Fruit fly (Drosophila melanogaster) whole organism, embryonic: ENCODE results near the gene Polr3G.

Experiments
- CG10267 ChIP-seq: fragments of 200-800 bp; sonication (Bioruptor generic); optimal IDR thresholded peaks from 2 replicates; lab custom pipeline; 2018; ENCODE audit warnings: missing biosample characterization, mild to moderate bottlenecking, missing genetic modification characterization, moderate library complexity
- CG12071 ChIP-seq: fragments of 200-800 bp; sonication (Bioruptor generic); optimal IDR thresholded peaks from 3 replicates; lab custom pipeline; 2018; ENCODE audit warnings: missing biosample characterization, mild to moderate bottlenecking, missing genetic modification characterization
- CG12391 ChIP-seq: fragments of 200-800 bp; sonication (Bioruptor generic); optimal IDR thresholded peaks from 3 replicates; lab custom pipeline; 2018; ENCODE audit warnings: missing biosample characterization, mild to moderate bottlenecking, missing genetic modification characterization, moderate library complexity
- CG13775 ChIP-seq: fragments of 200-800 bp; sonication (Bioruptor generic); optimal IDR thresholded peaks from 3 replicates; lab custom pipeline; 2017; ENCODE audit warnings: missing biosample characterization, mild to moderate bottlenecking, missing genetic modification characterization
- CG15601 ChIP-seq: fragments of 200-800 bp; sonication (Bioruptor generic); optimal IDR thresholded peaks from 3 replicates; lab custom pipeline; 2019; ENCODE audit warnings: missing biosample characterization, mild to moderate bottlenecking, missing genetic modification characterization, moderate library complexity
- CG15696 ChIP-seq: fragments of 200-800 bp; sonication (Bioruptor generic); optimal IDR thresholded peaks from 2 replicates; lab custom pipeline; 2019; ENCODE audit warnings: missing biosample characterization, mild to moderate bottlenecking, missing genetic modification characterization, moderate library complexity
- CG16815 ChIP-seq: fragments of 200-800 bp; sonication (Bioruptor generic); optimal IDR thresholded peaks from 3 replicates; lab custom pipeline; 2017; ENCODE audit warnings: missing biosample characterization, mild to moderate bottlenecking, missing genetic modification characterization
- CG2116 ChIP-seq: fragments of 200-800 bp; sonication (Bioruptor generic); optimal IDR thresholded peaks from 3 replicates; lab custom pipeline; 2018; ENCODE audit warnings: missing biosample characterization, mild to moderate bottlenecking, missing genetic modification characterization
- CG4424 ChIP-seq: fragments of 200-800 bp; sonication (Bioruptor generic); optimal IDR thresholded peaks from 3 replicates; lab custom pipeline; 2016; ENCODE audit warnings: missing biosample characterization, missing genetic modification characterization
- CG4617 ChIP-seq: fragments of 200-800 bp; sonication (Bioruptor generic); optimal IDR thresholded peaks from 3 replicates; lab custom pipeline; 2016; ENCODE audit warnings: missing biosample characterization, missing genetic modification characterization, borderline replicate concordance
- CG7786 ChIP-seq: fragments of 200-800 bp; sonication (Bioruptor generic); optimal IDR thresholded peaks from 2 replicates; lab custom pipeline; 2016; ENCODE audit warnings: missing biosample characterization, missing genetic modification characterization
- CG7963 ChIP-seq: fragments of 200-800 bp; sonication (Bioruptor generic); IDR thresholded peaks from 3 replicates; pipeline ENCODE4 v1.3.6; 2022; ENCODE audit warnings: missing biosample characterization, missing genetic modification characterization; ENCODE audit not compliant: partially characterized antibody
- CG8478 ChIP-seq: fragments of >200 bp; optimal IDR thresholded peaks from 2 replicates; lab custom pipeline; 2018
- CG8924 ChIP-seq: fragments of 200-800 bp; optimal IDR thresholded peaks from 3 replicates; lab custom pipeline; 2019; ENCODE audit warnings: missing biosample characterization, mild to moderate bottlenecking, missing genetic modification characterization, moderate library complexity
- D19B ChIP-seq: fragments of 200-800 bp; sonication (Bioruptor generic); optimal IDR thresholded peaks from 2 replicates; lab custom pipeline; 2017; ENCODE audit warnings: missing biosample characterization, mild to moderate bottlenecking, missing genetic modification characterization
- Doc2 ChIP-seq: fragments of 200-800 bp; sonication (Bioruptor generic); IDR thresholded peaks from 2 replicates; pipeline ENCODE4 v1.3.6; 2022; ENCODE audit warnings: missing biosample characterization, missing genetic modification characterization
- Dp ChIP-seq: fragments of 200-800 bp; sonication (Bioruptor generic); optimal IDR thresholded peaks from 2 replicates; lab custom pipeline; 2018; ENCODE audit warnings: missing biosample characterization, mild to moderate bottlenecking, missing genetic modification characterization, moderate library complexity
- Ets65A ChIP-seq: fragments of 200-800 bp; sonication (Bioruptor generic); peaks from one replicate; lab custom pipeline; 2016; ENCODE audit warnings: missing biosample characterization, missing genetic modification characterization
- Gsc ChIP-seq: fragments of 200-800 bp; sonication (Bioruptor generic); IDR thresholded peaks from 2 replicates; pipeline ENCODE4 v1.3.6; 2022; ENCODE audit warnings: missing biosample characterization, missing genetic modification characterization
- Lhr ChIP-seq: fragments of 200-800 bp; sonication (Bioruptor generic); optimal IDR thresholded peaks from 3 replicates; lab custom pipeline; 2017; ENCODE audit warnings: mild to moderate bottlenecking, missing biosample characterization, missing genetic modification reagents, missing genetic modification characterization
- Myb ChIP-seq: fragments of 200-800 bp; sonication (Bioruptor generic); optimal IDR thresholded peaks from 2 replicates; lab custom pipeline; 2016; ENCODE audit warnings: missing biosample characterization, missing genetic modification characterization
- Nf-YA ChIP-seq: fragments of 200-800 bp; sonication (Bioruptor generic); IDR thresholded peaks from 2 replicates; pipeline ENCODE4 v1.3.6; 2022; ENCODE audit warnings: missing biosample characterization, missing genetic modification characterization
- Rfx ChIP-seq: fragments of 200-800 bp; sonication (Bioruptor generic); IDR thresholded peaks from 2 replicates; pipeline ENCODE4 v1.3.6; 2022; ENCODE audit warnings: missing biosample characterization, missing genetic modification characterization
- Sin3A ChIP-seq: fragments of >200 bp; optimal IDR thresholded peaks from 2 replicates; lab custom pipeline; 2018
- bigmax ChIP-seq: fragments of 200-800 bp; sonication (Bioruptor generic); optimal IDR thresholded peaks from 2 replicates; lab custom pipeline; 2018; ENCODE audit warnings: missing biosample characterization, mild to moderate bottlenecking, missing genetic modification characterization
- chn ChIP-seq: fragments of 200-800 bp; sonication (Bioruptor generic); optimal IDR thresholded peaks from 2 replicates; lab custom pipeline; 2016; ENCODE audit warnings: missing biosample characterization, missing genetic modification characterization
- cwo ChIP-seq: fragments of 200-800 bp; sonication (Bioruptor generic); optimal IDR thresholded peaks from 3 replicates; lab custom pipeline; 2017; ENCODE audit warnings: missing biosample characterization, missing genetic modification characterization, mild to moderate bottlenecking, moderate library complexity, missing genetic modification reagents
- gro ChIP-seq: fragments of 200-800 bp; sonication (Bioruptor generic); optimal IDR thresholded peaks from 2 replicates; lab custom pipeline; 2016; ENCODE audit warnings: missing biosample characterization, missing genetic modification characterization
- hkb ChIP-seq, 2 experiments: fragments of 200-800 bp in 1 of 2; fragments of >200 bp in 1 of 2; sonication (Bioruptor generic) in 1 of 2; IDR thresholded peaks in 1 of 2; optimal IDR thresholded peaks in 1 of 2; 2 replicates each; pipeline versions ENCODE4 v1.3.6 to Lab custom; 2017 to 2022; ENCODE audit warnings: missing biosample characterization in 1 of 2, missing genetic modification characterization in 1 of 2
- insv ChIP-seq, 2 experiments: fragments of 200-800 bp; sonication (Bioruptor generic); optimal IDR thresholded peaks; 3 replicates each; lab custom pipeline; 2016 to 2018; ENCODE audit warnings: missing biosample characterization in 2 of 2, missing genetic modification characterization in 2 of 2
- knrl ChIP-seq: fragments of 200-800 bp; sonication (Bioruptor generic); IDR thresholded peaks from 3 replicates; pipeline ENCODE4 v1.3.6; 2022; ENCODE audit warnings: missing biosample characterization, missing genetic modification characterization; ENCODE audit not compliant: partially characterized antibody
- otp ChIP-seq: fragments of 200-800 bp; sonication (Bioruptor generic); IDR thresholded peaks from 3 replicates; pipeline ENCODE4, ENCODE4 v1.3.6; 2022; ENCODE audit warnings: missing biosample characterization, missing genetic modification characterization
- p53 ChIP-seq: fragments of 200-800 bp; sonication (Bioruptor generic); optimal IDR thresholded peaks from 2 replicates; lab custom pipeline; 2016; ENCODE audit warnings: missing biosample characterization, missing genetic modification characterization
- stwl ChIP-seq: fragments of 200-800 bp; sonication (Bioruptor generic); optimal IDR thresholded peaks from 3 replicates; lab custom pipeline; 2018; ENCODE audit warnings: missing biosample characterization, mild to moderate bottlenecking, missing genetic modification characterization, moderate library complexity
- sug ChIP-seq: fragments of 200-800 bp; optimal IDR thresholded peaks from 2 replicates; lab custom pipeline; 2019; ENCODE audit warnings: missing biosample characterization, mild to moderate bottlenecking, missing genetic modification characterization, moderate library complexity
- tll ChIP-seq, 2 experiments: fragments of 200-800 bp in 1 of 2; fragments of >200 bp in 1 of 2; sonication (Bioruptor generic) in 1 of 2; optimal IDR thresholded peaks; 2 replicates each; lab custom pipeline; 2017 to 2019; ENCODE audit warnings: missing biosample characterization in 2 of 2, missing genetic modification characterization in 2 of 2, mild to moderate bottlenecking in 1 of 2, moderate library complexity in 1 of 2
- tx ChIP-seq: fragments of 200-800 bp; sonication (Bioruptor generic); optimal IDR thresholded peaks from 2 replicates; lab custom pipeline; 2016; ENCODE audit warnings: missing biosample characterization, missing genetic modification characterization
- vnd ChIP-seq: fragments of 200-800 bp; sonication (Bioruptor generic); IDR thresholded peaks from 3 replicates; pipeline ENCODE4 v1.3.6; 2022; ENCODE audit warnings: missing biosample characterization, missing genetic modification characterization; ENCODE audit not compliant: partially characterized antibody
- zen ChIP-seq: fragments of 200-800 bp; sonication (Bioruptor generic); optimal IDR thresholded peaks from 3 replicates; lab custom pipeline; 2018; ENCODE audit warnings: missing biosample characterization, mild to moderate bottlenecking, missing genetic modification characterization, moderate library complexity

Gene Polr3G

DNA sequence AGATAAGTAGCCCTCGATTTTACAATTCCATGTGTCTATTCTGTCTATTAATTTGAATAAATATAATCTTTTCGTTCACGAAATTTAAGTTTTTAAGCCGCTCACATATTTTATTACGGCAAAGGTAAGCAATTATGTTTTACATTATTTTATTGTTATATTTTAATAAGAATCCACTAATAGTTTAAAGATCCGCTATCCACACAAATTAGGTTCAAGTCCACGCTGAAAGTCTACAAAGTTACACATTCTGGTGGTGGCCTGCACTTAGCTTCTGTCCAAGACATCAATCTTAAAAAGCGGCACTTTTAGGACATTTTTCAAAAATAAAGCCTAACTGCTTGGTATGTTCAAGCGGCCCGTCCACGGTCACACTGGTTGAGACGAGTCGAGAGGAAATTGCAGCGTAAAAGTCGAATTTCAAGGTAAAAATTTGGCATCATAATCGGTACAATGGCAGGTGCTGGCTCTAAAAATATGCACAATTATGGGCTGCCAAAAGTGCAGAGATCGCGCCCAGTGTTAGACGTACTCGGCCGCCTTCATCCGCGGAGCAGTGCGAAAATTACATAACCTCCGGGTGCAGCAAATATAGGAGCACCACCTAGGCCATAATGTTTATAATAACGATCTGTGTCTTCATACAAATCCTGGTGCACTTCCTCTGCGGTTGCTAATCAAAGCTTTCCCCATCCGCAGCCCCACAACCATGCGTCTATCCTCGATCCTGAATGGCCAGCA is 48.0 kb upstream of the Polr3G start, which contains the start of the genes UQCR-Q and CG46525 (continued):
- no peak for TF ChIP-seq D19B (GFP tag; lab: Kevin White, UChicago)
- TF ChIP-seq vnd (GFP tag; lab: Robert Waterston, UW): no peak
- TF ChIP-seq Nf-YA (GFP tag; lab: Robert Waterston, UW): no peak
- TF ChIP-seq tll (GFP tag; optimal IDR thresholded peaks at IDR 0.05; lab: Kevin White, UChicago): peak in 1 of 2 experiments; percentile 15
- TF ChIP-seq hkb (optimal IDR thresholded peaks at IDR 0.05; lab: Kevin White, UChicago): no peak
- TF ChIP-seq hkb (GFP tag; IDR thresholded peaks at IDR 0.05; lab: Robert Waterston, UW): no peak
- peak; percentile 22; the same call in 1 of the 3 replicates for TF ChIP-seq knrl (GFP tag; lab: Robert Waterston, UW)
- no peak for TF ChIP-seq CG12071 (GFP tag; lab: Kevin White, UChicago)
- TF ChIP-seq CG12391: no peak
- no peak for TF ChIP-seq CG7786
- peak; percentile 35 for TF ChIP-seq sug (tag; lab: Kevin White, UChicago)
- TF ChIP-seq Doc2 (GFP tag; lab: Robert Waterston, UW): no peak
- no peak for TF ChIP-seq Rfx
- no peak for TF ChIP-seq gro (GFP tag; lab: Kevin White, UChicago)
- no peak for TF ChIP-seq Gsc (GFP tag; lab: Robert Waterston, UW)
- no peak for TF ChIP-seq tx (GFP tag; lab: Kevin White, UChicago)
- TF ChIP-seq CG16815 (GFP tag; lab: Kevin White, UChicago): no peak
- TF ChIP-seq CG4424 (GFP tag; lab: Kevin White, UChicago): no peak
- peak; percentile 45 for TF ChIP-seq zen
- peak; percentile 59 for TF ChIP-seq CG10267
- TF ChIP-seq insv (GFP tag; optimal IDR thresholded peaks at IDR 0.05; lab: Kevin White, UChicago): peak in 1 of 2 experiments; percentile 52
- TF ChIP-seq CG7963: no peak; the same call in 2 of the 3 replicates
- peak; percentile 25 for TF ChIP-seq Sin3A (lab: Kevin White, UChicago)
- no peak for TF ChIP-seq CG13775
- no peak for TF ChIP-seq cwo (GFP tag; lab: Kevin White, UChicago)
- no peak for TF ChIP-seq CG15696 (tag; lab: Kevin White, UChicago)
- peak; percentile 82 for TF ChIP-seq Dp
- peak; percentile 65 for TF ChIP-seq CG4617
- peak; percentile 68 for TF ChIP-seq Myb
- TF ChIP-seq Lhr: peak; percentile 97
- no peak for TF ChIP-seq chn (GFP tag; lab: Kevin White, UChicago)
- TF ChIP-seq CG15601: peak; percentile 58
- TF ChIP-seq bigmax (GFP tag; lab: Kevin White, UChicago): peak; percentile 66
- TF ChIP-seq otp (GFP tag; lab: Robert Waterston, UW): no peak
- peak; percentile 5 for TF ChIP-seq CG8924
- TF ChIP-seq CG2116 (GFP tag; lab: Kevin White, UChicago): peak; percentile 79
- TF ChIP-seq stwl: peak; percentile 72
- TF ChIP-seq, all 482 proteins: peak for 90

DNA sequence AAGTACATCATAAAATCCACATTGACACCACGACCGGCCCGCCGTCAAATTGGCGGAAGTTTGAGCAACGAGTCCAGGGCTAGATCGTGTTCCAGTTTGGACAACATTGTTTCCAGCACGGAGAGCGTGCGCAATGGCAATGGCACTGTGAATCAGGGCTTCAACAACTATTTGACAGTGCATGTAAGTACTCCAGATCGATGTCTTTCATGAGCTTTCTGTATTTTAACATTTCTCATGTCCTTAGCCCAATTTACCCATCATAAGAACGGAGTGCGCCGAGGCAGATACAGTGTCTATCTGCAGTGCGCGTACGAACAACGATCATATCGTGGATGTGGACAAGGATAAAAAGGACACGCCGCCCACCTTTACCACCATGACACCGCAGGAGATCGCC is 47.0 kb upstream of the Polr3G start:
- TF ChIP-seq p53 (GFP tag; lab: Kevin White, UChicago) (no peak), Ets65A (GFP tag; lab: Kevin White, UChicago) (peak; percentile 60), CG8478 (lab: Kevin White, UChicago) (peak; percentile 73)
